Worm (Caenorhabditis elegans): ENCODE results near the gene akt-1.

The akt-1 gene

ce11 chrV:10227333-10227732 lies 21.4 kb upstream of the akt-1 start, which contains the start of gene ttr-19:
ttr-19 (minus strand) TSS chrV:10227433.
- TF ChIP-seq sox-2 (GFP tag; IDR thresholded peaks at IDR 0.05) (no peak), C08G9.2 (tag; optimal IDR thresholded peaks at IDR 0.05) (no peak), T23F11.4 (GFP tag; optimal IDR thresholded peaks at IDR 0.05) (no peak), mec-3 (tag; optimal IDR thresholded peaks at IDR 0.05; ENCODE audit: borderline replicate concordance) (no peak), odd-2 (tag; optimal IDR thresholded peaks at IDR 0.05) (no peak), pha-4 (tag; optimal IDR thresholded peaks at IDR 0.05) (no peak), pax-1 (tag; optimal IDR thresholded peaks at IDR 0.05) (no peak), unc-42 (tag; optimal IDR thresholded peaks at IDR 0.05) (no peak), gmeb-2 (tag; optimal IDR thresholded peaks at IDR 0.05) (no peak), sox-4 (tag; optimal IDR thresholded peaks at IDR 0.05) (no peak), ceh-34 (tag; optimal IDR thresholded peaks at IDR 0.05) (no peak)

DNA sequence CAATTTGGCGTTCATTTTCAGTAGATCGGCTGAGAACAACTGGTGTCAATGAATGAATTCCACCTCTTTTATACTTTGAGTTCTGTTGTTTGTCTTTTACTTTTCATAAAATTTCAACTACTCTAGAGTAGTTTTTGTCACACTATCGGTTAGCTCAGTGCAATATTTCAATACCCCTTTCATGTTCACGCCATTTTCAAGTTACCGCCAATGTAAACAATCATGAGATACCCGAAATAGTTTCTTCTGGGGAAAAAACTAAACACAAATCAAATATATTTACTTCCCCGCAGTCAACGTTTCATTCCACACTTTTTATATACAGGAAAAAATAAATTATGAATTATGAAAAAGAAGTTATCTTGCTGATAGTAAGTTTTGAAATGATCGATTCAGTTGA lies 20.3 kb upstream of the akt-1 start, which contains the start of gene fipr-4:
Gene fipr-4 (minus strand): TSS at position 101 of the 400 bp plus-strand sequence.
- TF ChIP-seq dmd-4 (tag; optimal IDR thresholded peaks at IDR 0.05; ENCODE audit: borderline replicate concordance) (no peak), elt-2 (tag; optimal IDR thresholded peaks at IDR 0.05) (no peak), pat-9 (tag; optimal IDR thresholded peaks at IDR 0.05) (no peak), nfya-1 (tag; optimal IDR thresholded peaks at IDR 0.05) (no peak), ahr-1 (tag; optimal IDR thresholded peaks at IDR 0.05) (no peak), hlh-8 (tag; optimal IDR thresholded peaks at IDR 0.05) (no peak), syd-9 (tag; optimal IDR thresholded peaks at IDR 0.05) (no peak), pha-4 (tag; optimal IDR thresholded peaks at IDR 0.05) (no peak), ztf-16 (tag; optimal IDR thresholded peaks at IDR 0.05) (no peak), ref-2 (tag; optimal IDR thresholded peaks at IDR 0.05) (no peak), sdc-2 (tag; optimal IDR thresholded peaks at IDR 0.05) (no peak), pqm-1 (tag; optimal IDR thresholded peaks at IDR 0.05) (no peak), che-1 (tag; optimal IDR thresholded peaks at IDR 0.05) (no peak), unc-55 (GFP tag; optimal IDR thresholded peaks at IDR 0.05) (no peak)

- TF ChIP-seq gmeb-2 (tag; optimal IDR thresholded peaks at IDR 0.05) = no peak
- no peak for TF ChIP-seq nhr-232 (tag; optimal IDR thresholded peaks at IDR 0.05)
- no peak for TF ChIP-seq tbx-7 (tag; optimal IDR thresholded peaks at IDR 0.05)
- no peak for TF ChIP-seq ceh-31 (tag; optimal IDR thresholded peaks at IDR 0.05)
- no peak for TF ChIP-seq pros-1 (tag; optimal IDR thresholded peaks at IDR 0.05)
- no peak for TF ChIP-seq sdc-2 (tag; optimal IDR thresholded peaks at IDR 0.05)
- no peak for TF ChIP-seq ceh-34 (tag; optimal IDR thresholded peaks at IDR 0.05)
- TF ChIP-seq ceh-45 (GFP tag; IDR thresholded peaks at IDR 0.05) = no peak
- no peak for TF ChIP-seq unc-86 (tag; optimal IDR thresholded peaks at IDR 0.05)
- no peak for TF ChIP-seq C08G9.2 (tag; optimal IDR thresholded peaks at IDR 0.05)
- TF ChIP-seq ceh-22 (tag; optimal IDR thresholded peaks at IDR 0.05) = no peak
- no peak for TF ChIP-seq tbx-2 (tag; optimal IDR thresholded peaks at IDR 0.05)
- no peak for TF ChIP-seq unc-3 (GFP tag; conservative IDR thresholded peaks at IDR 0.05)
- no peak for TF ChIP-seq unc-3 (tag; optimal IDR thresholded peaks at IDR 0.05)
- TF ChIP-seq pha-4 (tag; optimal IDR thresholded peaks at IDR 0.05) = no peak
- TF ChIP-seq ceh-6 (GFP tag; optimal IDR thresholded peaks at IDR 0.05) = no peak
Observed at ce11 chrV:10229222-10229879, 19.4 kb upstream of the akt-1 start, which contains the start of the genes pyt-1 and fipr-7. pyt-1 (minus strand) TSS chrV:10229322. fipr-7 (plus strand) TSS chrV:10229829.

ce11 chrV:10230932-10231331 lies 17.8 kb upstream of the akt-1 start, which contains the start of gene fipr-6:
fipr-6 (plus strand) TSS chrV:10231232.
- TF ChIP-seq elt-4 (tag; optimal IDR thresholded peaks at IDR 0.05) (no peak), gmeb-2 (tag; optimal IDR thresholded peaks at IDR 0.05) (no peak), hlh-8 (tag; optimal IDR thresholded peaks at IDR 0.05) (no peak), ceh-34 (tag; optimal IDR thresholded peaks at IDR 0.05) (no peak), hlh-13 (GFP tag; optimal IDR thresholded peaks at IDR 0.05) (no peak), fkh-6 (tag; optimal IDR thresholded peaks at IDR 0.05) (no peak), madf-2 (tag; optimal IDR thresholded peaks at IDR 0.05) (no peak), sox-2 (GFP tag; IDR thresholded peaks at IDR 0.05) (no peak), ceh-2 (tag; optimal IDR thresholded peaks at IDR 0.05) (no peak), C38D4.7 (GFP tag; optimal IDR thresholded peaks at IDR 0.05) (no peak), ceh-48 (tag; optimal IDR thresholded peaks at IDR 0.05) (no peak), pha-4 (tag; optimal IDR thresholded peaks at IDR 0.05) (no peak), fax-1 (tag; optimal IDR thresholded peaks at IDR 0.05) (no peak), fkh-10 (GFP tag; optimal IDR thresholded peaks at IDR 0.05) (no peak), ama-1 (optimal IDR thresholded peaks at IDR 0.05) (no peak), pha-2 (tag; optimal IDR thresholded peaks at IDR 0.05) (no peak), F13H6.1 (tag; optimal IDR thresholded peaks at IDR 0.05) (no peak)
